Fruit fly (Drosophila melanogaster): ENCODE measurements around the gene srl.

Gene srl

DNA sequence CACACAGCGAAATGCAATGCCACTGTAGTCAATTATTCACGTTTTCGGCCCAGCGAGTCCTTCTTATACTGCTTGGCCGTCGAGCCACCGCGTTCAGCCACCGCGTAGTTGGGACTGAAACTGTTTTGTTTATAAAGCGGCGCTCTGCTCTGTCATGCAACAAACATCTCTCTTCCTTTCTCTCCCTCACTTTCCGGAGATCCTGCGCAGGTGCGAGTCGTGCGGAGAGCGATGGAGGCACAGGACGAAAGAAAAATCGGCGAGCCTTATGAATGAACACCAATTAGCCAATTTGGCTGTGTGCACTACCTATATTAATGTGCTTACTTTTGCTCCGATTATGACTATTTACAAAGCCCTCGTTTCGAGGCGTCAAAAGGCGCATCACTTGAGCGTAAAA, 9.7 kb downstream of the srl start, which contains the start of gene CG32944:
Gene CG32944, minus strand, starts transcription at position 97 of the 400 bp plus-strand sequence.
- TF ChIP-seq h (optimal IDR thresholded peaks at IDR 0.05) (no peak), ttk (optimal IDR thresholded peaks at IDR 0.05) (no peak), Sin3A (optimal IDR thresholded peaks at IDR 0.05) (no peak), insv (optimal IDR thresholded peaks at IDR 0.05) (no peak), psq (optimal IDR thresholded peaks at IDR 0.05) (no peak), Myc (optimal IDR thresholded peaks at IDR 0.05) (no peak)

DNA sequence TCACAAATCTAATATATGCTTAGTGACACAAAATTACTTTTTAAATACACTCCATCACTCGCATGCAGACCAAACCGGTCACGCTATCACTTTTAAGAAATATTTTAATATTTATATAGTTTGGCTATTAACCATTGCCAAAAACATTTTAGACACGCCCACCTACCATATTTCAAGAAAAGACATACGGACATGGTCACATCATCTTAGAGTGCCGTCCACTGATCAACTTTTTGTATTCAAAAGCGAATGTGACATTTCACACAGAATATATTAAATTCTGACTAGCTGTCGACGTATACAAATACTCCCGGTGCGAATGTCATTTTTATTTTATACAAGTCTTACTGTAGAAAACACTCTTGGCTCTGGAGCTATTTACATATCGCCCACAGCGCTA, 13.0 kb downstream of the srl start, which contains the start of gene CG31528:
Gene CG31528, plus strand, starts transcription at position 301 of the 400 bp plus-strand sequence.
- TF ChIP-seq h (optimal IDR thresholded peaks at IDR 0.05) (no peak), Myc (optimal IDR thresholded peaks at IDR 0.05) (no peak), insv (optimal IDR thresholded peaks at IDR 0.05) (no peak), psq (optimal IDR thresholded peaks at IDR 0.05) (no peak), ttk (optimal IDR thresholded peaks at IDR 0.05) (no peak), Sin3A (optimal IDR thresholded peaks at IDR 0.05) (no peak)

DNA sequence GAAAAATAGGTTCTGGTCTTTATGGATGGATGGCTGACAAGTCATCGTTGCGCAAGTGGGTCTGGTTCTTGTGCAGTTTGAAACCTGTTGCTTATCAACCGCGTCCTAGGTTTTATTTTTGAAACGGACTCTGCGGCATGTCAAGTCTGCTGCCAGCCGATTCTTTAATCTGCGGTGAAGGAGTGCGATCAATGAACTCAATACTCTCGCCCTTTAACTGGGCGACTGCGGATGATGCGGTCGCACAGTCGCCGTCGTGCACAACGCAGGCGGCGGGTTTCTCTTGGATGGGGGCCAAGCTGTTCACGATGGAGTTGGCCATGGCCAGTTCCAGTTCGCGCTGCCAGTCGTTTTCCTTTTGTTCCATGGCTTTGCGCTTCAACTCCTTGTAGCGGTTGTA, 21.8 kb downstream of the srl start:
- TF ChIP-seq Sin3A (optimal IDR thresholded peaks at IDR 0.05) (no peak), psq (optimal IDR thresholded peaks at IDR 0.05) (no peak), Myc (optimal IDR thresholded peaks at IDR 0.05) (no peak), h (optimal IDR thresholded peaks at IDR 0.05) (no peak), insv (optimal IDR thresholded peaks at IDR 0.05) (no peak), ttk (optimal IDR thresholded peaks at IDR 0.05) (no peak)

DNA sequence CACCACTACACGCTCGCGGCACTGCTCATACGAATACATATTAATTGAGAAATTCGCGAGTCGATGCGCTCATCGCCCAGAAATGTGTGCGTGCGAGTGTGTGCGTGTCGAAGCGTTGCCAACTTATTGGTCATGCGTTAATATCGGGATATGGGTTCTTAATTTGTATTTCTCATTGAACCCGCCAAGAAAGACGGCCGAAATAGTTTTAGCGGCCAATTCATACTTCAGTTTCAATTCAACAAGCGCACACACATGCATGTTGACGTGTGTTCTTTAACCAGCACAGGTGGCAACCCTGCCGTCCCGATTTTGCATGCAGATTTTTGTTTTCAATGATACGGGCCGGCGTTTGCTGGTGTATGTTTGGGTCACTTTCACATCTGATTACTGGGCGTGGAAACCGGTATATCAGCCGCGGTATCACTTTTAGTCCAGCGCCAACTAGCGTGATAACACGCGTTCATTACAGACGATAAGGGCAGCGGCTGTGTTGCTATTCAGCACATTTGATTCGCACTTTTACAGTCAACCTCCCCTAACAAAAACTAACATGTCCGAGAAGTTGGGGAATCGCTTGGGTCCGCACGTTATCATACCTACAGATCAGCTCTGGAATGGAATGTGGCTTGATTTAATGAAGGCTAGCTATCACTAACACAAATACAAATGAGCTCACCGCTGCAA, 25.3 kb downstream of the srl start:
- TF ChIP-seq Sin3A (optimal IDR thresholded peaks at IDR 0.05): no peak
- no peak for TF ChIP-seq ttk (optimal IDR thresholded peaks at IDR 0.05)
- TF ChIP-seq psq (optimal IDR thresholded peaks at IDR 0.05): no peak

DNA sequence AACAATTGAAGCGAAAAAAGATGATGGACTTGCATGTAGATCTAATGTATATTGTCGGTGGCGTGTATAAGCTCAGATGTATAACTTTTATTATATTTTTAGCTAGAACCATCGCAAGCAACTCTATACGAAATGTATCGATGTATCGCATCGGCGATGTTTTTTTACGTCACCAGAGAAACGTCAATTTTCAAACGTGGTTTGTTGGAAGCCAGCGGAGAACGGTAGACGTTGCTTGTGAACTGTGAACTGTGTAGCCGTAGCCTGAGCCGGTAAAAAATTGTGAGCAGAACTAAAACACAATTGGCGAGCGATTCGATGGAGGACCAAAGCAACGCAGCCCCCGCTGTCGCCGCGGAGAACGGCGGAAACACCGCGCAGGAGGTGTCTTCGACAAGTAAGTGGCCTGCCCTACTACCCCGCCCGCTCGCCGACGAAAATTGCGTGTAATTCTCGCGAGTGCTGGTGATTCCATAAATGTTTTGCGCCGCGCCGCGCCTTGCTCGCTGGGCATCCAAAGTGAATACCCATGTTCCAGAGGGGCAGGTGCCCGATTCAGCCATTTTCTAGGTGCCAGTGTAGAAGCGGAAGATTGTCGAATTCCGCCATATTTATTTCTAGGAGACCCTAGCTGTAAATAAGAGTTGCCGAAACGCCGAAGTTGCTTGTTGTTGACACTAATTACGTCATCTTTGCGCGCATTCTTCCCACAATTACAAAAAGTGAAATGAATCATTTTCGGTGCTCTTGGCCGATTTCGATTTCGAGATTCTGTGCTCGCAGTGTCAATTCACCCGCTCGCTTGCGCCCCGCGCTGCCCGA, 26.0 kb downstream of the srl start, which contains the start of gene lost:
Gene lost, plus strand, starts transcription at position 193 of the 822 bp plus-strand sequence.
- TF ChIP-seq Sin3A (optimal IDR thresholded peaks at IDR 0.05): no peak
- TF ChIP-seq h (optimal IDR thresholded peaks at IDR 0.05): no peak
- TF ChIP-seq insv (optimal IDR thresholded peaks at IDR 0.05): no peak
- TF ChIP-seq ttk (optimal IDR thresholded peaks at IDR 0.05): no peak
- TF ChIP-seq psq (optimal IDR thresholded peaks at IDR 0.05): no peak
- no peak for TF ChIP-seq Myc (optimal IDR thresholded peaks at IDR 0.05)

DNA sequence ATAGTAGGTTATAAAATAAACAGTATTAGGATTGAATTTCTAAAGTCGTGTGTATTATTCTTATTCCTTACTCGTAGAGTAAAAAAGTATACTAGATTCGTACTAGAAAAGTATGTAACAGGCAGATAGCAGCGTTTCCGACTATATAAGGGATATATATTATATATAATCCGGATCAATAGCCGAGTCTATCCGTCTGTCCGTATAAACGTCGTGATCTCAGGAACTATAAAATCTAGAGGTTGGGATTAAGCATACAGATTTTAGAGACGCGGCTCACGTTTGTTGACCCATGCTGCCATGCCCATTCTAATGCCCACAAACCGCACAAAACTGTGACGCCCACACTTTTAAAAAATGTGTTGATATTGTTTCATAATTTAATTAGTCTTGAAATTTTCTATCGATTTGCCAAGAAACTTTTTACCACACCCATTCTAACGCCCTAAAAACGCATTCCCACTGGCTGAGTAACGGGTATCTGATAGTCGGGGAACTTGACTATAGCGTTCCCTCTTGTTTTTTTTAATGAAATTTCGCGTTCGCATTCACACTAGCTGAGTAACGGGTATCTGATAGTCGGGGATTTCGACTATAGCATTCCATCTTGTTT, 27.1 kb downstream of the srl start, which contains the start of gene CG9853:
Gene CG9853, minus strand, starts transcription at position 51 of the 613 bp plus-strand sequence.
- no peak for TF ChIP-seq psq (optimal IDR thresholded peaks at IDR 0.05)

DNA sequence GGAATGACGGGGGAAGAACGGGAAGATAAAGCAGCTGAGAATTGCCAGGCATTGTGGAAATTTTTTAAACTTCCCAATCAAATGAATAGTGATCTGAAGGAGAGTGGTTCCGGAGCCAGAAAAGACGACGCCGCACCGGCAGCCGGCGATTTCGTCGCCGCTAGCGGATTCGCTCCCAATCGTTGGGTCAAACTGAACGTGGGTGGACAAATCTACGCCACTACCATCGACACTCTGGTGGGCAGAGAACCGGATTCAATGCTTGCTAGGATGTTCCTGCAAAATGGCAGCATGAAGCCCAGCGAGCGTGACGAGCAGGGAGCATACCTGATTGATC, 28.7 kb downstream of the srl start, which contains the start of gene CG14647:
Gene CG14647, plus strand, starts transcription at position 14 of the 337 bp plus-strand sequence.
- no peak for TF ChIP-seq insv (optimal IDR thresholded peaks at IDR 0.05)
- no peak for TF ChIP-seq h (optimal IDR thresholded peaks at IDR 0.05)

DNA sequence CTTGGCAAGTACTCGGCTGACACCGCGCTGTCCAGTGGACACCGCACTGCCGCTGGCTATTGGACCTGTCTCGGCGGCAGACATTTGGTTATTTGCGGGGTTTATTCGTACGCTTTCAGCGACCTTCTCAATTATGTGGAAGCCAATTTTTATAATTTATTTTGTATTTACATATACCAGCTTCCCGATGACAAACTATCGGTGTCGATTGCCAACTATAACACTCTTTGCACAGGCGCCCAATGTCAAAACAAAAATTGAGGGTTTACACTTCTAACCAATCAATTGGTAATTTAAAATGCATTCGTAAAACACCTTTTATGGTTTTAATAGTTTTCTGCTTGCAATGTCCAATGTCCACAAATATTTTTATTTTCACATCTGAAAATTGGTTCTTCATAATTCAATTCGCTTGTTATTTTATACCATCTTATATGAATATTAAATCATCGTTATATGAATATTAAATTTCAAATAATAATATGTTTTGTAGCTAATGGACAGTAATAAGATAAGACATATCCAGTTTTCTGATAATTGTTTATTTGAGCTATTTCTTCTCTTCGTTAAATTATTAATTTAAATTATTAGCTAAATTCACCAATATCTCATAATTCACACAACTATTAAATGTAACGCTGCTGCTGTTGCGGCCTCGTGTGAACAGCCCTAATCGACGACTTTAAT, 29.2 kb downstream of the srl start:
- TF ChIP-seq Sin3A (optimal IDR thresholded peaks at IDR 0.05): no peak
- no peak for TF ChIP-seq insv (optimal IDR thresholded peaks at IDR 0.05)
- no peak for TF ChIP-seq psq (optimal IDR thresholded peaks at IDR 0.05)
- no peak for TF ChIP-seq Myc (optimal IDR thresholded peaks at IDR 0.05)
- TF ChIP-seq ttk (optimal IDR thresholded peaks at IDR 0.05): no peak
- TF ChIP-seq h (optimal IDR thresholded peaks at IDR 0.05): no peak

DNA sequence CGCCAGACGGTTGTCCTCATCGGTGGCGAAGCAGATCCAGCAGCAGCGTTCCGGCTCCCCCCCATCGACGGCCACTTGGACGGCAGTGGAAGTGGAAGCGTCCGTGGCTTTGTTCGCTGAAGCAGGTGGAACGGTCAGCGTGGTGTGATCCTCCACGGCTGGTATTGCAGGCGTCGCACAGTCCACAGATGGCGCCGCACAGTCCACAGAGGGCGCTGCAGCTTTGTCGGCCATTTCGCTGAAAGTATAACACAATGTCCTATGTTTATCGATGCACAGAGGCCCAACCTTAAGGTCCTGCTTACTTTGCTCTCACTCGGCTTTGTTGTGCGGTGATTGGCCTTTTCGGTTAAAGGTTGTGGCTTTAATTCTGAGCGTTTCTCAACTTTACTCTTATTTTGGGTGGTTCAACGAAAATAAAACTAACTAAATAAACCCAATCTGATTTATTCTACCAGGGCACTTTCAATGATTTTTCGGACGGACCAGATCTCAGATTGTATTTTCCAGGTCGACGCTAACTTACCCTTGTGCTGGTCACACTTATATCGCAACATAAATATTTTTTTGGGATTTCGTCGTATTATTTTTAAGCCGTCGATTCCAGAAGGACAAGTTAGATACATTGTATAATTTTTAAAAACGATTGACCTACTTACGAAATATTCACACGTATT, 31.6 kb downstream of the srl start, which contains the start of gene CG9855:
Gene CG9855, minus strand, starts transcription at position 473 of the 677 bp plus-strand sequence.
- TF ChIP-seq Sin3A (optimal IDR thresholded peaks at IDR 0.05) (no peak), h (optimal IDR thresholded peaks at IDR 0.05) (no peak), psq (optimal IDR thresholded peaks at IDR 0.05) (no peak), ttk (optimal IDR thresholded peaks at IDR 0.05) (no peak), Myc (optimal IDR thresholded peaks at IDR 0.05) (no peak), insv (optimal IDR thresholded peaks at IDR 0.05) (no peak)

DNA sequence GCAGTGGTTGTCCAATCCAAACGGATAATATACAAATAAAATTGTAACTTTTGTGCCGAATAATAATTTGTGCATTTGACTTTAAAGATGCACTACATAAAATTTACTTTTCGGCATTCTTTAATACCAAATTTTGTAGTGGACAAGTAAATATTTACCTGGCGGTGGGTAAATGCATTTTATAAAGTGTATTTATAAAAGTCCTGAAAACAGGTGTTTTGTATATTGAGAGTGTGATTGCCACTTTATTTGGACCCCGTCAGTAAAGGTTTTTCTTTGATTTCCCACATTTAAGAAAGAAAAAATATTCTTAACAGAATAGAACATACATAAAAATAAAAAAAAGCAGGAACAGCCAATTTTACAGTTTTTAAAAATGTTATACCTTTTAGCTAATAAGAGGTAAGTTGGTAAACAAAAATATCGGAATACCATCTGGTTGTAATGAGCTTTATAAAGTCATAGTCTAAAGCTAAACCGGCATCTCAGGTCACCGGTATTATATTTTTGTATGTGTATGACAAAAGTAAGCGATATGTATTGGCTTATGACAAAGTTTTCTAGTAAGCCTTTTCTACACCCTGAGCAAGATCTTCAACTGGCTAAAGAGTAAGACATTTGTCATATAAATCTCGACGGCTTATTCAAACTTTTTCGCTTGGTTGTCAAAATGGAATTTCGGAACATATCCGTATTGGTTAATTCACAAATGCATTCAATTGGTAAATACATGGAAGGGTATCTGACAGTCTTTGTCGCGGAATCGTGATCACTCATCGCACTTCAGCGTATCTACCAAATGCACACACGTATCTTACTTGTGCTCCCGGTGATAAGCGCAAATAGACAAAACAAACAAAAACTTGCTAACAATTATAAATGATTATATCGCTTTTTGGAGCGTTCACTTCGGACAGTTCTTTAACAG, 34.2 kb downstream of the srl start:
- TF ChIP-seq ttk (optimal IDR thresholded peaks at IDR 0.05) (no peak), Myc (optimal IDR thresholded peaks at IDR 0.05) (no peak), h (optimal IDR thresholded peaks at IDR 0.05) (no peak), psq (optimal IDR thresholded peaks at IDR 0.05) (no peak), insv (optimal IDR thresholded peaks at IDR 0.05) (no peak), Sin3A (optimal IDR thresholded peaks at IDR 0.05) (no peak)

All from Kc167 (cell line).